Worm (Caenorhabditis elegans): ENCODE measurements around the gene ZK546.5.
"Not testable (repeated sequence)": the region's sequence is repeated elsewhere in the genome, so short reads cannot be mapped to it uniquely, and the experiment has no call there.

DNA sequence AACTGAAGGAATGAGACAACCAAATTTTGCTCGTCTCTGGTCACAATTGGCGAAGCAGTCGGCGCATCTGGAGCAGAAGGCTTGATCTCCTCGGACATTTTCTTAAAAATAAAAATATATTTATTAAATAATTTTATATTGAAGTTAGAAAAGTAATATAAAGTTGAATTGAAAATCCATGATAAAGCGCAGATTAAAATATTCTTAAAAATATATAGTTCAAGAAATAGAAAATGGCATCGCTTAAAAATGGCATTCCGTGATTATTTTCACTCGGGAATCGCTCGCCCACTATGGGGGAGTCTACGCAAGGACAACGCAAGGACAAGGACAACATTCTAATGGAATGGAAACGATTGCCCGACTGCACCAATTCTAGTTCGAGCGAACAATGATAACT, 31.9 kb upstream of the ZK546.5 start, which contains the start of gene sgt-1:
- TF ChIP-seq elt-3 (tag; optimal IDR thresholded peaks at IDR 0.05); flh-1 (GFP tag; optimal IDR thresholded peaks at IDR 0.05); lin-32 (GFP tag; optimal IDR thresholded peaks at IDR 0.05); nhr-28 (tag; optimal IDR thresholded peaks at IDR 0.05); unc-62 (GFP tag; optimal IDR thresholded peaks at IDR 0.05); snpc-4 (tag; optimal IDR thresholded peaks at IDR 0.05); nhr-12 (tag; optimal IDR thresholded peaks at IDR 0.05); mep-1 (tag; optimal IDR thresholded peaks at IDR 0.05); ceh-43 (GFP tag; optimal IDR thresholded peaks at IDR 0.05): not testable (repeated sequence)

Measured in whole organism, mixed stage, embryonic.